Fruit fly (Drosophila melanogaster) whole organism, embryonic: ENCODE results near the gene bero.

Source experiments
- Adf1 ChIP-seq: fragments of 200-800 bp; sonication (Bioruptor generic); IDR thresholded peaks from 2 replicates; pipeline ENCODE4 v1.3.6; 2022; ENCODE audit warnings: missing biosample characterization, missing genetic modification characterization
- Bteb2 ChIP-seq: fragments of 200-800 bp; sonication (Bioruptor generic); optimal IDR thresholded peaks from 2 replicates; lab custom pipeline; 2016; ENCODE audit warnings: missing biosample characterization, missing genetic modification characterization
- CG11093 ChIP-seq: fragments of 200-800 bp; sonication (Bioruptor generic); IDR thresholded peaks from 3 replicates; pipeline ENCODE4 v1.3.6; 2022; ENCODE audit warnings: missing biosample characterization, missing genetic modification characterization
- CG11560 ChIP-seq: fragments of 200-800 bp; sonication (Bioruptor generic); IDR thresholded peaks from 3 replicates; pipeline ENCODE4 v1.3.6; 2022; ENCODE audit warnings: missing biosample characterization, missing genetic modification characterization
- CG13296 ChIP-seq: fragments of 200-800 bp; sonication (Bioruptor generic); optimal IDR thresholded peaks from 3 replicates; lab custom pipeline; 2018; ENCODE audit warnings: missing biosample characterization, mild to moderate bottlenecking, missing genetic modification characterization
- CG13624 ChIP-seq: fragments of 200-800 bp; sonication (Bioruptor generic); optimal IDR thresholded peaks from 2 replicates; lab custom pipeline; 2016; ENCODE audit warnings: missing biosample characterization, missing genetic modification characterization
- CG14050 ChIP-seq: fragments of 200-800 bp; sonication (Bioruptor generic); IDR thresholded peaks from 3 replicates; pipeline ENCODE4 v1.3.6; 2022; ENCODE audit warnings: missing biosample characterization, missing genetic modification characterization
- CG16815 ChIP-seq: fragments of 200-800 bp; sonication (Bioruptor generic); optimal IDR thresholded peaks from 3 replicates; lab custom pipeline; 2017; ENCODE audit warnings: missing biosample characterization, mild to moderate bottlenecking, missing genetic modification characterization
- CG17612 ChIP-seq: fragments of 200-800 bp; sonication (Bioruptor generic); IDR thresholded peaks from 2 replicates; pipeline ENCODE4 v1.3.6; 2022; ENCODE audit warnings: missing biosample characterization, missing genetic modification characterization
- CG1792 ChIP-seq: fragments of 200-800 bp; sonication (Bioruptor generic); optimal IDR thresholded peaks from 2 replicates; lab custom pipeline; 2016; ENCODE audit warnings: missing biosample characterization, missing genetic modification characterization
- CG2202 ChIP-seq: fragments of 200-800 bp; sonication (Bioruptor generic); optimal IDR thresholded peaks from 2 replicates; lab custom pipeline; 2018; ENCODE audit warnings: missing biosample characterization, mild to moderate bottlenecking, missing genetic modification characterization
- CG30403 ChIP-seq: fragments of 200-800 bp; sonication (Bioruptor generic); optimal IDR thresholded peaks from 3 replicates; lab custom pipeline; 2016; ENCODE audit warnings: missing biosample characterization, missing genetic modification characterization
- CG31224 ChIP-seq: fragments of 200-800 bp; sonication (Bioruptor generic); IDR thresholded peaks from 2 replicates; pipeline ENCODE4 v1.3.6; 2022; ENCODE audit warnings: missing biosample characterization, missing genetic modification characterization
- CG32767 ChIP-seq: fragments of 200-800 bp; sonication (Bioruptor generic); IDR thresholded peaks from 2 replicates; pipeline ENCODE4 v1.3.6; 2022; ENCODE audit warnings: missing biosample characterization, missing genetic modification characterization
- CG3407 ChIP-seq: fragments of 200-800 bp; sonication (Bioruptor generic); optimal IDR thresholded peaks from 2 replicates; lab custom pipeline; 2018; ENCODE audit warnings: missing biosample characterization, mild to moderate bottlenecking, missing genetic modification characterization
- CG4360 ChIP-seq: fragments of 200-800 bp; sonication (Bioruptor generic); IDR thresholded peaks from 2 replicates; pipeline ENCODE4 v1.3.6; 2022; ENCODE audit warnings: missing biosample characterization, missing genetic modification characterization
- CG4424 ChIP-seq: fragments of 200-800 bp; sonication (Bioruptor generic); optimal IDR thresholded peaks from 3 replicates; lab custom pipeline; 2016; ENCODE audit warnings: missing biosample characterization, missing genetic modification characterization
- CG4730 ChIP-seq: fragments of 200-800 bp; sonication (Bioruptor generic); IDR thresholded peaks from 2 replicates; pipeline ENCODE4 v1.3.6; 2022; ENCODE audit warnings: missing biosample characterization, missing genetic modification characterization
- CG4854 ChIP-seq: fragments of 200-800 bp; sonication (Bioruptor generic); optimal IDR thresholded peaks from 2 replicates; lab custom pipeline; 2016; ENCODE audit warnings: missing biosample characterization, missing genetic modification characterization, inconsistent platforms
- CG6683 ChIP-seq: fragments of 200-800 bp; sonication (Bioruptor generic); optimal IDR thresholded peaks from 2 replicates; lab custom pipeline; 2017; ENCODE audit warnings: missing biosample characterization, mild to moderate bottlenecking, missing genetic modification characterization, missing genetic modification reagents
- CG7786 ChIP-seq: fragments of 200-800 bp; sonication (Bioruptor generic); optimal IDR thresholded peaks from 2 replicates; lab custom pipeline; 2016; ENCODE audit warnings: missing biosample characterization, missing genetic modification characterization
- CG8478 ChIP-seq: fragments of >200 bp; optimal IDR thresholded peaks from 2 replicates; lab custom pipeline; 2018
- CG9727 ChIP-seq: fragments of 200-800 bp; sonication (Bioruptor generic); optimal IDR thresholded peaks from 3 replicates; lab custom pipeline; 2017; ENCODE audit warnings: missing biosample characterization, mild to moderate bottlenecking, missing genetic modification characterization
- CG9797 ChIP-seq: fragments of 200-800 bp; sonication (Bioruptor generic); optimal IDR thresholded peaks from 3 replicates; lab custom pipeline; 2018; ENCODE audit warnings: missing biosample characterization, mild to moderate bottlenecking, missing genetic modification characterization
- CHES-1-like ChIP-seq: fragments of 200-800 bp; sonication (Bioruptor generic); optimal IDR thresholded peaks from 2 replicates; lab custom pipeline; 2016; ENCODE audit warnings: missing biosample characterization, missing genetic modification characterization
- Deaf1 ChIP-seq: fragments of 200-800 bp; optimal IDR thresholded peaks from 3 replicates; lab custom pipeline; 2019; ENCODE audit warnings: missing biosample characterization, mild to moderate bottlenecking, missing genetic modification characterization, moderate library complexity
- Dfd ChIP-seq, 2 experiments: fragments of >200 bp; optimal IDR thresholded peaks; 2 replicates each; lab custom pipeline; 2017; ENCODE audit warnings: missing biosample characterization in 2 of 2, missing genetic modification characterization in 2 of 2
- E2f2 ChIP-seq: fragments of 200-800 bp; sonication (Bioruptor generic); IDR thresholded peaks from 2 replicates; pipeline ENCODE4 v1.3.6; 2022; ENCODE audit warnings: missing biosample characterization, missing genetic modification characterization
- HLH3B ChIP-seq: fragments of 200-800 bp; sonication (Bioruptor generic); IDR thresholded peaks from 2 replicates; pipeline ENCODE4 v1.3.6; 2022; ENCODE audit warnings: missing biosample characterization, missing genetic modification characterization
- HLH54F ChIP-seq: fragments of 200-800 bp; sonication (Bioruptor generic); optimal IDR thresholded peaks from 3 replicates; lab custom pipeline; 2016; ENCODE audit warnings: missing biosample characterization, missing genetic modification characterization
- MBD-R2 ChIP-seq: fragments of 200-800 bp; sonication (Bioruptor generic); IDR thresholded peaks from 2 replicates; pipeline ENCODE4 v1.3.6; 2022; ENCODE audit warnings: missing biosample characterization, missing genetic modification characterization
- NFAT ChIP-seq: fragments of 200-800 bp; sonication (Bioruptor generic); IDR thresholded peaks from 2 replicates; pipeline ENCODE4 v1.3.6; 2022; ENCODE audit warnings: missing biosample characterization, missing genetic modification characterization
- Opbp ChIP-seq: fragments of 200-800 bp; sonication (Bioruptor generic); IDR thresholded peaks from 3 replicates; pipeline ENCODE4 v1.3.6; 2022; ENCODE audit warnings: missing biosample characterization, missing genetic modification characterization; ENCODE audit not compliant: partially characterized antibody
- Poxn ChIP-seq: fragments of 200-800 bp; sonication (Bioruptor generic); IDR thresholded peaks from 2 replicates; pipeline ENCODE4 v1.3.6; 2022; ENCODE audit warnings: missing biosample characterization, missing genetic modification characterization
- Side ChIP-seq: fragments of 200-800 bp; sonication (Bioruptor generic); optimal IDR thresholded peaks from 2 replicates; lab custom pipeline; 2016; ENCODE audit warnings: missing biosample characterization, missing genetic modification characterization
- ac ChIP-seq: fragments of 200-800 bp; sonication (Bioruptor generic); optimal IDR thresholded peaks from 3 replicates; lab custom pipeline; 2017; ENCODE audit warnings: missing biosample characterization, mild to moderate bottlenecking, missing genetic modification characterization
- bsh ChIP-seq, 2 experiments: fragments of 200-800 bp; sonication (Bioruptor generic); optimal IDR thresholded peaks; 2 replicates each; lab custom pipeline; 2017 to 2018; ENCODE audit warnings: mild to moderate bottlenecking in 2 of 2, missing biosample characterization in 2 of 2, missing genetic modification characterization in 2 of 2, moderate library complexity in 1 of 2
- chm ChIP-seq: fragments of 200-800 bp; sonication (Bioruptor generic); IDR thresholded peaks from 2 replicates; pipeline ENCODE4 v1.3.6; 2022; ENCODE audit warnings: missing biosample characterization, missing genetic modification characterization
- cwo ChIP-seq: fragments of 200-800 bp; sonication (Bioruptor generic); optimal IDR thresholded peaks from 3 replicates; lab custom pipeline; 2017; ENCODE audit warnings: missing biosample characterization, missing genetic modification characterization, mild to moderate bottlenecking, moderate library complexity, missing genetic modification reagents
- da ChIP-seq: fragments of 200-800 bp; sonication (Bioruptor generic); optimal IDR thresholded peaks from 2 replicates; lab custom pipeline; 2016; ENCODE audit warnings: missing biosample characterization, missing genetic modification characterization
- ewg ChIP-seq: fragments of 200-800 bp; sonication (Bioruptor generic); optimal IDR thresholded peaks from 3 replicates; lab custom pipeline; 2017; ENCODE audit warnings: mild to moderate bottlenecking, missing biosample characterization, missing genetic modification reagents, missing genetic modification characterization
- h ChIP-seq: fragments of >200 bp; optimal IDR thresholded peaks from 2 replicates; lab custom pipeline; 2017
- maf-S ChIP-seq: fragments of 200-800 bp; sonication (Bioruptor generic); optimal IDR thresholded peaks from 2 replicates; lab custom pipeline; 2016; ENCODE audit warnings: missing biosample characterization, missing genetic modification characterization
- pnt ChIP-seq: fragments of 200-800 bp; sonication (Bioruptor generic); optimal IDR thresholded peaks from 3 replicates; lab custom pipeline; 2016; ENCODE audit warnings: missing biosample characterization, missing genetic modification characterization
- pros ChIP-seq: fragments of 200-800 bp; sonication (Bioruptor generic); optimal IDR thresholded peaks from 3 replicates; lab custom pipeline; 2019; ENCODE audit warnings: missing biosample characterization, mild to moderate bottlenecking, missing genetic modification characterization, moderate library complexity
- sob ChIP-seq: fragments of 200-800 bp; sonication (Bioruptor generic); IDR thresholded peaks from 2 replicates; pipeline ENCODE4 v1.3.6; 2022; ENCODE audit warnings: missing biosample characterization, missing genetic modification characterization
- sr ChIP-seq: fragments of 200-800 bp; sonication (Bioruptor generic); IDR thresholded peaks from 3 replicates; pipeline ENCODE4 v1.3.6; 2022; ENCODE audit warnings: missing biosample characterization, missing genetic modification characterization
- ssp ChIP-seq: fragments of 200-800 bp; sonication (Bioruptor generic); IDR thresholded peaks from 2 replicates; pipeline ENCODE4 v1.3.6; 2022; ENCODE audit warnings: missing biosample characterization, missing genetic modification characterization
- tll ChIP-seq, 2 experiments: fragments of 200-800 bp in 1 of 2; fragments of >200 bp in 1 of 2; sonication (Bioruptor generic) in 1 of 2; optimal IDR thresholded peaks; 2 replicates each; lab custom pipeline; 2017 to 2019; ENCODE audit warnings: missing biosample characterization in 2 of 2, missing genetic modification characterization in 2 of 2, mild to moderate bottlenecking in 1 of 2, moderate library complexity in 1 of 2
- wor ChIP-seq: fragments of 200-800 bp; sonication (Bioruptor generic); IDR thresholded peaks from 2 replicates; pipeline ENCODE4 v1.3.6; 2022; ENCODE audit warnings: missing biosample characterization, missing genetic modification characterization
- zen ChIP-seq: fragments of 200-800 bp; sonication (Bioruptor generic); optimal IDR thresholded peaks from 3 replicates; lab custom pipeline; 2018; ENCODE audit warnings: missing biosample characterization, mild to moderate bottlenecking, missing genetic modification characterization, moderate library complexity

Gene bero

DNA sequence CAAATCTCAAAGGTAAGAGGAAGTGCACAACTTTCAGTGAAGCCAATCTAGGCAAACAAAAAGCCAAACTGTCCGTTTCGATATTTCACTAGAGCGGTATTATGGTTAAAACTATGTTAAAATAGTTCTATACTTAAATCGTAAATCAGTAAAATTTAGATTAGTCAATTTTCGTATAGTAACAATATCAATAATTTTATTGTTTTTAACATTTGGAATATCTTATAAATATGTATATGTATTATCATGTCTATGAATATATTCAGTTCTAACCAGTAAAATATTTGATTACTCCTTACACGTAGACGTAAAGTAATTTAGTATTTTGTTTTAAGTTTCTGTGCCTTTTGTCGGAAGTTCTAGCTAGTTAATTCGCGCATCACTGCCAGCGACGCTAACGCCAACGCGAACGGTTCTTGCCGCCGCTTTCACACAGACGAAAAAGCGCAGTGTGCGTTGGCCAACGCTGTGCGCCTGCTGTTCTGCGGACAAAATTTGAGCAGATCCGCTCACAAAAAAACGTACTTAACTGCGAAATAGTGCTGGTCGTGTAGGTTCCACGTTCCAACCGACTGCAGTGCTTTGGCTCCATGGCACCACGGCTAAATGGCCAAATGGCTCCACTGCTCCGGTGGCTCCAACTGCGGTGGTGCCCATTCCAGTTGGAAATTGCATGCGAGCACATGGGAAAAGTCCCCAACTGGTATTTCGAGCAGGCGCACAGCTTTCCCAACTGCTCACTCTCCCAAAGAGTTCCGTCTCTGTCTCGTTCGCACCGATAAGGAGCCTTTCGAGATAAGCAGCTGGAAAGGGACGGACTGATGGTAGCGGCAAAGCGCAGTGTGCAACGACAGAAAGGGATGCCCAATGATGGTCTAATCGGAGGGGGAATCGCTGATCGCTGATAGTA is 35.0 kb upstream of the bero start (continued):
- no peak for TF ChIP-seq HLH3B
- no peak for TF ChIP-seq CG16815 (GFP tag; lab: Kevin White, UChicago)
- no peak for TF ChIP-seq Side (GFP tag; lab: Kevin White, UChicago)
- no peak for TF ChIP-seq Dfd (GFP tag; optimal IDR thresholded peaks at IDR 0.05; lab: Kevin White, UChicago)
- TF ChIP-seq pnt (GFP tag; lab: Kevin White, UChicago) = no peak
- no peak for TF ChIP-seq CG9727 (GFP tag; lab: Kevin White, UChicago)
- TF ChIP-seq CG4854 = no peak
- peak; percentile 100 for TF ChIP-seq CG31224 (GFP tag; lab: Robert Waterston, UW)
- no peak for TF ChIP-seq CG14050
- 0 out of 2 replicates have a peak, but pooled peaks have one; percentile 38 for TF ChIP-seq chm (GFP tag; lab: Robert Waterston, UW)
- TF ChIP-seq ssp (GFP tag; lab: Robert Waterston, UW) = peak; percentile 29; the same call in 1 of the 2 replicates
- TF ChIP-seq CG4424 (GFP tag; lab: Kevin White, UChicago) = peak; percentile 32
- no peak for TF ChIP-seq zen (tag; lab: Kevin White, UChicago)
- TF ChIP-seq CG13624 (GFP tag; lab: Kevin White, UChicago) = no peak
- TF ChIP-seq HLH54F (GFP tag; lab: Kevin White, UChicago) = no peak
- TF ChIP-seq Opbp (GFP tag; lab: Robert Waterston, UW) = no peak
- no peak for TF ChIP-seq CG2202
- no peak for TF ChIP-seq CG3407
- TF ChIP-seq da (GFP tag; lab: Kevin White, UChicago) = no peak
- TF ChIP-seq bsh (GFP tag; optimal IDR thresholded peaks at IDR 0.05; lab: Kevin White, UChicago) = no peak
- peak; percentile 5 for TF ChIP-seq CG9797 (GFP tag; lab: Kevin White, UChicago)
- TF ChIP-seq h = no peak
- no peak for TF ChIP-seq Poxn (GFP tag; lab: Robert Waterston, UW)
- no peak for TF ChIP-seq CG1792
- TF ChIP-seq CG11093 = no peak
- TF ChIP-seq Adf1 = peak; percentile 61
- TF ChIP-seq MBD-R2 (GFP tag; lab: Robert Waterston, UW) = no peak
- no peak for TF ChIP-seq CG13296 (GFP tag; lab: Kevin White, UChicago)
- no peak for TF ChIP-seq CG6683 (GFP tag; lab: Kevin White, UChicago)
- TF ChIP-seq wor = no peak
- no peak for TF ChIP-seq CG11560
- TF ChIP-seq Deaf1 (tag; lab: Kevin White, UChicago) = peak; percentile 29
- 0 out of 2 replicates have a peak, but pooled peaks have one; percentile 31 for TF ChIP-seq CG4360 (GFP tag; lab: Robert Waterston, UW)
- no peak for TF ChIP-seq CHES-1-like (GFP tag; lab: Kevin White, UChicago)
- TF ChIP-seq sr (GFP tag; lab: Robert Waterston, UW) = peak; percentile 91
- no peak for TF ChIP-seq cwo (GFP tag; lab: Kevin White, UChicago)
- TF ChIP-seq CG7786 (GFP tag; lab: Kevin White, UChicago) = no peak
- TF ChIP-seq maf-S (GFP tag; lab: Kevin White, UChicago) = no peak
- TF ChIP-seq E2f2 (GFP tag; lab: Robert Waterston, UW) = no peak
- no peak for TF ChIP-seq tll (GFP tag; optimal IDR thresholded peaks at IDR 0.05; lab: Kevin White, UChicago)
- TF ChIP-seq NFAT (GFP tag; lab: Robert Waterston, UW) = peak; percentile 43; the same call in 1 of the 2 replicates
- peak; percentile 88 for TF ChIP-seq pros (GFP tag; lab: Kevin White, UChicago)
- peak; percentile 42 for TF ChIP-seq CG30403 (GFP tag; lab: Kevin White, UChicago)
- TF ChIP-seq sob (GFP tag; lab: Robert Waterston, UW) = peak; percentile 46
- peak; percentile 6 for TF ChIP-seq Bteb2 (GFP tag; lab: Kevin White, UChicago)
- peak; percentile 93 for TF ChIP-seq CG8478 (lab: Kevin White, UChicago)
- no peak for TF ChIP-seq CG4730 (GFP tag; lab: Robert Waterston, UW)
- no peak for TF ChIP-seq CG17612 (GFP tag; lab: Robert Waterston, UW)
- no peak for TF ChIP-seq CG32767 (GFP tag; lab: Robert Waterston, UW)
- TF ChIP-seq ewg (GFP tag; lab: Kevin White, UChicago) = peak; percentile 20
- no peak for TF ChIP-seq ac (GFP tag; lab: Kevin White, UChicago)
